Fruit fly (Drosophila melanogaster) whole organism, adult: ENCODE data around the gene CG43445.

Source experiments
- CG11617 ChIP-seq: fragments of 200-800 bp; sonication (Bioruptor generic); optimal IDR thresholded peaks from 2 replicates; lab custom pipeline; 2017; ENCODE audit warnings: mild to moderate bottlenecking, missing biosample characterization, missing genetic modification reagents, missing genetic modification characterization
- CG12768 ChIP-seq: fragments of 200-800 bp; sonication (Bioruptor generic); optimal IDR thresholded peaks from 2 replicates; lab custom pipeline; 2017; ENCODE audit warnings: missing biosample characterization, missing genetic modification characterization, mild to moderate bottlenecking, moderate library complexity, missing genetic modification reagents
- CG14711 ChIP-seq: fragments of 200-800 bp; sonication (Bioruptor generic); optimal IDR thresholded peaks from 2 replicates; lab custom pipeline; 2018; ENCODE audit warnings: missing biosample characterization, mild to moderate bottlenecking, missing genetic modification characterization, moderate library complexity
- Clk ChIP-seq: fragments of 200-800 bp; sonication (Bioruptor generic); optimal IDR thresholded peaks from 2 replicates; lab custom pipeline; 2017; ENCODE audit warnings: missing biosample characterization, missing genetic modification characterization
- Crg-1 ChIP-seq: fragments of 200-800 bp; sonication (Bioruptor generic); optimal IDR thresholded peaks from 2 replicates; lab custom pipeline; 2016; ENCODE audit warnings: missing biosample characterization, missing genetic modification characterization
- Hr96 ChIP-seq: fragments of 200-800 bp; sonication (Bioruptor generic); optimal IDR thresholded peaks from 2 replicates; lab custom pipeline; 2016; ENCODE audit warnings: missing biosample characterization, missing genetic modification characterization
- bab1 ChIP-seq: fragments of 200-800 bp; sonication (Bioruptor generic); optimal IDR thresholded peaks from 3 replicates; lab custom pipeline; 2019; ENCODE audit warnings: missing biosample characterization, mild to moderate bottlenecking, missing genetic modification characterization, moderate library complexity
- cic ChIP-seq: fragments of 200-800 bp; sonication (Bioruptor generic); optimal IDR thresholded peaks from 2 replicates; lab custom pipeline; 2017; ENCODE audit warnings: missing biosample characterization, mild to moderate bottlenecking, missing genetic modification characterization, moderate library complexity
- kay ChIP-seq: fragments of 200-800 bp; sonication (Bioruptor generic); peaks from one replicate; lab custom pipeline; 2016; ENCODE audit warnings: missing biosample characterization, missing genetic modification characterization, borderline replicate concordance
- ovo ChIP-seq: fragments of 200-800 bp; sonication (Bioruptor generic); optimal IDR thresholded peaks from 2 replicates; lab custom pipeline; 2016; ENCODE audit warnings: missing biosample characterization, missing genetic modification characterization
- toe ChIP-seq: fragments of 200-800 bp; sonication (Bioruptor generic); optimal IDR thresholded peaks from 2 replicates; lab custom pipeline; 2016; ENCODE audit warnings: missing biosample characterization, missing genetic modification characterization

- TF ChIP-seq CG11617 (GFP tag; lab: Kevin White, UChicago) = no peak
- no peak for TF ChIP-seq CG12768
- TF ChIP-seq toe (GFP tag; lab: Kevin White, UChicago) = no peak
- no peak for TF ChIP-seq Hr96 (GFP tag; lab: Kevin White, UChicago)
- no peak for TF ChIP-seq ovo (GFP tag; lab: Kevin White, UChicago)
- TF ChIP-seq kay (GFP tag; lab: Kevin White, UChicago) = no peak
- TF ChIP-seq Crg-1 = no peak
- no peak for TF ChIP-seq cic (GFP tag; lab: Kevin White, UChicago)
- TF ChIP-seq Clk (GFP tag; lab: Kevin White, UChicago) = no peak
- no peak for TF ChIP-seq CG14711 (tag; lab: Kevin White, UChicago)
- no peak for TF ChIP-seq bab1
Observed at dm6 chr3R:17943359-17944232, 32.4 kb downstream of the CG43445 start.
